Worm (Caenorhabditis elegans): ENCODE results near the gene rpb-2.
A peak's percentile ranks its signal among the peaks of the same experiment; 100 is the strongest.

The rpb-2 gene

ce11 chrIII:4944213-4944612 lies 4.8 kb downstream of the rpb-2 start, which contains the start of gene ntl-9:
Gene ntl-9 (plus strand): TSS chrIII:4944513.
- no peak for TF ChIP-seq syd-9 (tag; optimal IDR thresholded peaks at IDR 0.05)
- no peak for TF ChIP-seq ceh-19 (GFP tag; optimal IDR thresholded peaks at IDR 0.05)
- no peak for TF ChIP-seq C38D4.7 (GFP tag; optimal IDR thresholded peaks at IDR 0.05)
- TF ChIP-seq dve-1 (tag; optimal IDR thresholded peaks at IDR 0.05), result no peak
- no peak for TF ChIP-seq pros-1 (tag; optimal IDR thresholded peaks at IDR 0.05)
- TF ChIP-seq F13H6.1 (tag; optimal IDR thresholded peaks at IDR 0.05), result no peak
- no peak for TF ChIP-seq nhr-232 (tag; optimal IDR thresholded peaks at IDR 0.05)
- TF ChIP-seq pha-4 (tag; optimal IDR thresholded peaks at IDR 0.05), result no peak
- no peak for TF ChIP-seq ttx-3 (tag; optimal IDR thresholded peaks at IDR 0.05)
- TF ChIP-seq sox-4 (tag; optimal IDR thresholded peaks at IDR 0.05), result no peak
- no peak for TF ChIP-seq T23F11.4 (GFP tag; optimal IDR thresholded peaks at IDR 0.05)
- TF ChIP-seq tbx-2 (tag; optimal IDR thresholded peaks at IDR 0.05), result no peak
- no peak for TF ChIP-seq ceh-2 (tag; optimal IDR thresholded peaks at IDR 0.05)

- TF ChIP-seq ceh-14 (tag; optimal IDR thresholded peaks at IDR 0.05) (peak; percentile 66), unc-55 (GFP tag; optimal IDR thresholded peaks at IDR 0.05) (no peak), ceh-31 (tag; optimal IDR thresholded peaks at IDR 0.05) (peak; percentile 84), pqm-1 (tag; optimal IDR thresholded peaks at IDR 0.05) (no peak), rnt-1 (tag; optimal IDR thresholded peaks at IDR 0.05) (peak; percentile 85), F13H6.1 (tag; optimal IDR thresholded peaks at IDR 0.05) (peak; percentile 33), K02D7.2 (tag; optimal IDR thresholded peaks at IDR 0.05) (peak; percentile 37), pha-4 (tag; optimal IDR thresholded peaks at IDR 0.05) (no peak), ceh-9 (tag; optimal IDR thresholded peaks at IDR 0.05) (no peak), lim-6 (tag; optimal IDR thresholded peaks at IDR 0.05) (no peak), tbx-7 (tag; optimal IDR thresholded peaks at IDR 0.05) (no peak), ceh-45 (GFP tag; IDR thresholded peaks at IDR 0.05) (no peak), ahr-1 (tag; optimal IDR thresholded peaks at IDR 0.05) (no peak), syd-9 (tag; optimal IDR thresholded peaks at IDR 0.05) (peak; percentile 42), ceh-24 (tag; optimal IDR thresholded peaks at IDR 0.05) (no peak), ama-1 (optimal IDR thresholded peaks at IDR 0.05) (no peak), pha-2 (tag; optimal IDR thresholded peaks at IDR 0.05) (peak; percentile 10), elt-4 (tag; optimal IDR thresholded peaks at IDR 0.05) (no peak), gmeb-2 (tag; optimal IDR thresholded peaks at IDR 0.05) (no peak), nhr-11 (tag; optimal IDR thresholded peaks at IDR 0.05) (no peak), ceh-19 (GFP tag; optimal IDR thresholded peaks at IDR 0.05) (peak; percentile 84), fkh-6 (tag; optimal IDR thresholded peaks at IDR 0.05) (no peak), pax-1 (tag; optimal IDR thresholded peaks at IDR 0.05) (no peak), sox-4 (tag; optimal IDR thresholded peaks at IDR 0.05) (peak; percentile 6), ceh-18 (tag; optimal IDR thresholded peaks at IDR 0.05) (peak; percentile 24), unc-42 (tag; optimal IDR thresholded peaks at IDR 0.05) (peak; percentile 65), tbx-2 (tag; optimal IDR thresholded peaks at IDR 0.05) (peak; percentile 86), mec-3 (tag; optimal IDR thresholded peaks at IDR 0.05; ENCODE audit: borderline replicate concordance) (peak; percentile 51), ceh-34 (tag; optimal IDR thresholded peaks at IDR 0.05) (peak; percentile 84), unc-86 (tag; optimal IDR thresholded peaks at IDR 0.05) (peak; percentile 29), unc-3 (GFP tag; conservative IDR thresholded peaks at IDR 0.05) (no peak), unc-3 (tag; optimal IDR thresholded peaks at IDR 0.05) (no peak), ceh-48 (tag; optimal IDR thresholded peaks at IDR 0.05) (no peak), zip-5 (tag; optimal IDR thresholded peaks at IDR 0.05) (no peak), ref-2 (tag; optimal IDR thresholded peaks at IDR 0.05) (peak; percentile 80), ceh-2 (tag; optimal IDR thresholded peaks at IDR 0.05) (peak; percentile 46), lin-11 (tag; optimal IDR thresholded peaks at IDR 0.05) (no peak), dmd-4 (tag; optimal IDR thresholded peaks at IDR 0.05; ENCODE audit: borderline replicate concordance) (peak; percentile 71), hlh-6 (tag; optimal IDR thresholded peaks at IDR 0.05) (peak; percentile 75), odd-2 (tag; optimal IDR thresholded peaks at IDR 0.05) (no peak), T23F11.4 (GFP tag; optimal IDR thresholded peaks at IDR 0.05) (peak; percentile 32), C08G9.2 (tag; optimal IDR thresholded peaks at IDR 0.05) (peak; percentile 60), fkh-10 (GFP tag; optimal IDR thresholded peaks at IDR 0.05) (no peak), K09A11.1 (tag; optimal IDR thresholded peaks at IDR 0.05; ENCODE audit: insufficient read depth) (no peak), sox-2 (GFP tag; IDR thresholded peaks at IDR 0.05) (no peak), hlh-30 (tag; optimal IDR thresholded peaks at IDR 0.05; ENCODE audit: insufficient read depth) (peak; percentile 77)
Measured at ce11 chrIII:4947352-4947751, 8.0 kb downstream of the rpb-2 start.
